Worm (Caenorhabditis elegans): Measurements from ENCODE around the gene F14F8.14.

The F14F8.14 gene

DNA sequence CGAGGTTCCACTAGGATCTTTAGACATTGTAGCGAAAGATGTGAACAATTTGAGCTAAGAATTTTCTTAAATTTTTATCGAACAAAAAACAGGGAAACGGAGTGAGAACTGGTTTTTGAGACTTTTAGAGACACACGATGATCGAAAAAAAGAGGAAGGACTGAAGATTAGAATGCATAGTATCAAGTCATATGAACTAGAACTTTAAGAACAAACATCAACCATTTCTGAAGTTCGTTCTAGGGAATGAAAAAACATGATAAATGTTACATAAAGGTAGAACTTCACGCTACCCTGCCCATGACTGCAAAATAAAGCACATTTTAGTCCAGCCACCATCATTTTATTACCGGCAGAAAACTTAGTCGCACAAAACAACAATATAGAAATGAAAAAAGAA lies 20.2 kb downstream of the F14F8.14 start, which contains the start of gene W06G6.9:
TSS of gene W06G6.9 (minus strand) at position 101 of the 400 bp plus-strand sequence.
- no peak for TF ChIP-seq dmd-6 (GFP tag; IDR thresholded peaks at IDR 0.05)
- TF ChIP-seq egl-43 (GFP tag; IDR thresholded peaks at IDR 0.05) = no peak
- no peak for TF ChIP-seq dpl-1 (GFP tag; optimal IDR thresholded peaks at IDR 0.05)
- TF ChIP-seq Y75B8A.6 (GFP tag; IDR thresholded peaks at IDR 0.05) = no peak
- no peak for TF ChIP-seq duxl-1 (tag; optimal IDR thresholded peaks at IDR 0.05; ENCODE audit: poor library complexity)
- no peak for TF ChIP-seq F44E2.7 (GFP tag; IDR thresholded peaks at IDR 0.05)
- TF ChIP-seq F37D6.2 (tag; optimal IDR thresholded peaks at IDR 0.05) = no peak
- TF ChIP-seq mdl-1 (tag; optimal IDR thresholded peaks at IDR 0.05) = no peak
- no peak for TF ChIP-seq attf-4 (tag; optimal IDR thresholded peaks at IDR 0.05)
- no peak for TF ChIP-seq Y5F2A.4 (GFP tag; optimal IDR thresholded peaks at IDR 0.05)
- no peak for TF ChIP-seq nhr-6 (tag; optimal IDR thresholded peaks at IDR 0.05)
- no peak for TF ChIP-seq nhr-111 (GFP tag; optimal IDR thresholded peaks at IDR 0.05)
- TF ChIP-seq tra-1 (GFP tag; IDR thresholded peaks at IDR 0.05) = no peak

DNA sequence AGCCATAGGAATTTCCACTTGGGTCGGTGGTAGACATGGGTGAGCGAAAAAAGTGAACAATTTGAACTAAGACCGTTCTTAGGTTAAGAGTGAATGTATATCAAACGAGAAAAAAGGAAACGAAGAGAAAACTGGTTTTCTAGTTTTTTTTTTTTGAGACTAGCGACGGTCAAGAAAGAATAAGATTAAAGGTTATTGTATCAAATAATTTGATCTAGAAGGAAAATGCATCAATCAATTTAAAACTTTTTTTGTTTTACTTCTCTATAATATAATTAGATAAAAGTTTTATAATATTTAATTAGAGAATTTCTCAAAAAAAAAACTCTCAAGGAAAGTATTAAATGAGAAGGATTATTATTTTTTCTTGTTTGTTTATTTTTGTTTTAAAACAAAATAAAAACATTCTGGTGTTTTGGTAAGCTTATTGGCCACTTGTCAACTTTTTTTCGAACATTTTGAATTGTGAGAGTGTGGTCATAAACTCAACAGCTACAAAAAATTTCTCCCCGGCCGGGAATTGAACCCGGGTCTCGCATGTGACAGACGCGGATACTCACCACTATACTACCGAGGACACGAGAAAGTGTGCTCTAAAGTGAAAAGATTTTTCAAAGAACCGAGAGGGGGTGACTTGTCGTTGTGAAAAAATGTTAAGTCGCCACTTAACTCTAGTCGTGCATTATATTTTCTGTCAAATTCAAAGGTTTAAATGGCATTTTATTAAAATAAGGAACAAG lies 21.2 kb downstream of the F14F8.14 start, which contains the start of gene W06G6.17:
TSS of gene W06G6.17 (minus strand) at position 51 of the 740 bp plus-strand sequence.
- TF ChIP-seq ZK546.5 (tag; optimal IDR thresholded peaks at IDR 0.05) (no peak), unc-62 (GFP tag; optimal IDR thresholded peaks at IDR 0.05 in 1 of 2) (no peak), unc-62 (tag; optimal IDR thresholded peaks at IDR 0.05) (no peak), nhr-237 (tag; optimal IDR thresholded peaks at IDR 0.05) (no peak), F26F4.8 (GFP tag; conservative IDR thresholded peaks at IDR 0.05) (0 out of 2 replicates have a peak, but pooled peaks have one; percentile 38), duxl-1 (tag; optimal IDR thresholded peaks at IDR 0.05; ENCODE audit: poor library complexity) (peak; percentile 53), lim-7 (GFP tag; IDR thresholded peaks at IDR 0.05) (0 out of 2 replicates have a peak, but pooled peaks have one; percentile 22), Y48G9A.11 (GFP tag; IDR thresholded peaks at IDR 0.05) (0 out of 2 replicates have a peak, but pooled peaks have one; percentile 23), egl-43 (GFP tag; IDR thresholded peaks at IDR 0.05) (peak; percentile 49; the same call in 1 of the 2 replicates), madf-5 (GFP tag; IDR thresholded peaks at IDR 0.05) (0 out of 4 replicates have a peak, but pooled peaks of 1 of the 2 experiments have one; percentile 49), dmd-8 (GFP tag; IDR thresholded peaks at IDR 0.05) (0 out of 2 replicates have a peak, but pooled peaks have one; percentile 30), hlh-30 (tag; optimal IDR thresholded peaks at IDR 0.05; ENCODE audit: insufficient read depth) (peak; percentile 74), dmd-6 (GFP tag; IDR thresholded peaks at IDR 0.05) (peak; percentile 28; the same call in 1 of the 2 replicates), daf-16 (GFP tag; optimal IDR thresholded peaks at IDR 0.05) (peak in 1 of 2 experiments; percentile 44), daf-16 (tag; optimal IDR thresholded peaks at IDR 0.05) (peak; percentile 44)

DNA sequence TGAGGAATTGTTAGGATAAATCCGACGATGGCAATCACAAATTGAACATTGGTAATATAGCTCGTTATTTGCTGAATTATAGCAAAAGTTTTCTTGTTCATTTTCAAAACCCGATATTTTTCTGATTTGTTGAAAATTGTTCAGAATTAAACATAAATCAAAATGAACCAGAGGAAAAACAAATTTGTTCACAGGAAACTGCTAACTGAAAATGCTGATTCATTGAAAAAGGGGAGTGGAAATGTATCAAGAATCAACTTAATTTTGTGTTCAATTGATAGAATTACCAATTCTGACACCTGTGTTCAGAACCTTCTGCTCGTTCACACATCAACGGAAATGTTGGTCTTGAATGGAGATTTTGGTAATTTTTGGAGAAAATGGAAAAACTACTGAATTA lies 23.0 kb downstream of the F14F8.14 start, which contains the start of gene srw-77:
TSS of gene srw-77 (minus strand) at position 101 of the 400 bp plus-strand sequence.
- TF ChIP-seq pqm-1 (tag; optimal IDR thresholded peaks at IDR 0.05) (no peak), hmg-1.1 (GFP tag; IDR thresholded peaks at IDR 0.05) (no peak), gei-8 (GFP tag; optimal IDR thresholded peaks at IDR 0.05) (no peak), dpl-1 (GFP tag; optimal IDR thresholded peaks at IDR 0.05) (no peak), zfp-3 (GFP tag; conservative IDR thresholded peaks at IDR 0.05) (no peak), nhr-48 (tag; optimal IDR thresholded peaks at IDR 0.05) (no peak), dmd-8 (GFP tag; IDR thresholded peaks at IDR 0.05) (no peak), zip-11 (GFP tag; IDR thresholded peaks at IDR 0.05) (no peak), aha-1 (tag) (no peak), unc-39 (tag; optimal IDR thresholded peaks at IDR 0.05) (no peak)

DNA sequence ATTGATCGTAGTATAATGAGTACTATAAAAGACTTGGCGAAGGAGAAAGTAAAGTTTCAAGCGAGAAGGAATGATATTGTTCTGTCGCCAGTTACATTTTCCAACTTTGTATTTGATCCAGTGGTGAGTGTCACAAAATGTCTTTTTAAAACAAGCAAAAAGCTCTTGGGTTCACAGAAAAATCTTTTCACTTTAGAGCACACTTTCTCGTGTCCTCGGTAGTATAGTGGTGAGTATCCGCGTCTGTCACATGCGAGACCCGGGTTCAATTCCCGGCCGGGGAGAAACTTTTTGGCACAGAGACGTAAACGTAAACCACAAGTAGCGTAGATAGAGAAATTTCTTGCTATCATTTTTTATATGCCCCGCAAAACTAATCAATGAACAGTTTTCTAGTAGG lies 26.2 kb downstream of the F14F8.14 start:
- 0 out of 2 replicates have a peak, but pooled peaks have one; percentile 10 for TF ChIP-seq nhr-41 (GFP tag; IDR thresholded peaks at IDR 0.05)
- TF ChIP-seq daf-16 (GFP tag; optimal IDR thresholded peaks at IDR 0.05) = no peak
- peak; percentile 42 for TF ChIP-seq daf-16 (tag; optimal IDR thresholded peaks at IDR 0.05)
- TF ChIP-seq lsy-2 (tag; optimal IDR thresholded peaks at IDR 0.05) = no peak
- no peak for TF ChIP-seq nhr-11 (tag; optimal IDR thresholded peaks at IDR 0.05)
- TF ChIP-seq dmd-6 (GFP tag; IDR thresholded peaks at IDR 0.05) = peak; percentile 43; the same call in 1 of the 2 replicates
- TF ChIP-seq F44E2.7 (GFP tag; IDR thresholded peaks at IDR 0.05) = 0 out of 2 replicates have a peak, but pooled peaks have one; percentile 48
- TF ChIP-seq dmd-8 (GFP tag; IDR thresholded peaks at IDR 0.05) = peak; percentile 81; the same call in 1 of the 2 replicates
- TF ChIP-seq arid-1 (GFP tag; conservative IDR thresholded peaks at IDR 0.05) = 0 out of 2 replicates have a peak, but pooled peaks have one; percentile 21
- TF ChIP-seq lin-1 (GFP tag; IDR thresholded peaks at IDR 0.05) = 0 out of 2 replicates have a peak, but pooled peaks have one; percentile 12
- peak; percentile 74 for TF ChIP-seq duxl-1 (tag; optimal IDR thresholded peaks at IDR 0.05; ENCODE audit: poor library complexity)
- 0 out of 2 replicates have a peak, but pooled peaks have one; percentile 38 for TF ChIP-seq zfp-3 (GFP tag; conservative IDR thresholded peaks at IDR 0.05)
- TF ChIP-seq lim-7 (GFP tag; IDR thresholded peaks at IDR 0.05) = peak; percentile 74
- peak; percentile 30; the same call in 1 of the 2 replicates for TF ChIP-seq php-3 (GFP tag; IDR thresholded peaks at IDR 0.05)
- peak; percentile 69 for TF ChIP-seq daf-19 (GFP tag; conservative IDR thresholded peaks at IDR 0.05)
- TF ChIP-seq zip-11 (GFP tag; IDR thresholded peaks at IDR 0.05) = no peak
- TF ChIP-seq ceh-28 (tag; optimal IDR thresholded peaks at IDR 0.05) = no peak
- no peak for TF ChIP-seq nhr-6 (tag; optimal IDR thresholded peaks at IDR 0.05)
- no peak for TF ChIP-seq ceh-82 (tag; optimal IDR thresholded peaks at IDR 0.05)

Measured in whole organism, L4 larva.